Fruit fly (Drosophila melanogaster): ENCODE results near the gene Tmem43.

The Tmem43 gene

dm6 chr3L:7947880-7948286 is 33.0 kb upstream of the Tmem43 start, which contains the start of gene exex (continued):
- no peak for TF ChIP-seq gce (GFP tag; IDR thresholded peaks at IDR 0.05)
- TF ChIP-seq sisA (GFP tag; IDR thresholded peaks at IDR 0.05): no peak
- no peak for TF ChIP-seq sob (GFP tag; IDR thresholded peaks at IDR 0.05)
- TF ChIP-seq al (GFP tag; IDR thresholded peaks at IDR 0.05): no peak
- TF ChIP-seq B-H2 (GFP tag; optimal IDR thresholded peaks at IDR 0.05): no peak
- TF ChIP-seq dimm (GFP tag; IDR thresholded peaks at IDR 0.05): no peak
- no peak for TF ChIP-seq Ssrp (tag; optimal IDR thresholded peaks at IDR 0.05)
- no peak for TF ChIP-seq CG6272 (GFP tag; IDR thresholded peaks at IDR 0.05)
- 0 out of 3 replicates have a peak, but pooled peaks have one; percentile 17 for TF ChIP-seq CG6791 (GFP tag; IDR thresholded peaks at IDR 0.05; ENCODE audit: partially characterized antibody)
- no peak for TF ChIP-seq crp (GFP tag; optimal IDR thresholded peaks at IDR 0.05)
- no peak for TF ChIP-seq Dbx (GFP tag; IDR thresholded peaks at IDR 0.05)
- no peak for TF ChIP-seq ems (GFP tag; optimal IDR thresholded peaks at IDR 0.05)
- TF ChIP-seq lab (GFP tag; optimal IDR thresholded peaks at IDR 0.05): peak; percentile 18
- no peak for TF ChIP-seq CG7372 (GFP tag; IDR thresholded peaks at IDR 0.05)
- TF ChIP-seq Poxn (GFP tag; IDR thresholded peaks at IDR 0.05): no peak
- no peak for TF ChIP-seq knrl (GFP tag; IDR thresholded peaks at IDR 0.05; ENCODE audit: partially characterized antibody)
- no peak for TF ChIP-seq disco-r (GFP tag; optimal IDR thresholded peaks at IDR 0.05)
- no peak; the same call in 2 of the 3 replicates for TF ChIP-seq sr (GFP tag; IDR thresholded peaks at IDR 0.05)
- no peak for TF ChIP-seq ssp (GFP tag; IDR thresholded peaks at IDR 0.05)
- TF ChIP-seq pho (GFP tag; optimal IDR thresholded peaks at IDR 0.05): no peak
- no peak for TF ChIP-seq CG14441 (GFP tag; IDR thresholded peaks at IDR 0.05)
- TF ChIP-seq Mes4 (GFP tag; optimal IDR thresholded peaks at IDR 0.05): no peak
- no peak for TF ChIP-seq lbe (GFP tag; optimal IDR thresholded peaks at IDR 0.05)
- 0 out of 3 replicates have a peak, but pooled peaks have one; percentile 13 for TF ChIP-seq Opbp (GFP tag; IDR thresholded peaks at IDR 0.05; ENCODE audit: partially characterized antibody)
- TF ChIP-seq abd-A (tag; optimal IDR thresholded peaks at IDR 0.05): peak; percentile 60
- TF ChIP-seq ac (GFP tag; optimal IDR thresholded peaks at IDR 0.05): no peak
- TF ChIP-seq CG4854 (GFP tag; optimal IDR thresholded peaks at IDR 0.05): no peak
- TF ChIP-seq nerfin-2 (GFP tag; IDR thresholded peaks at IDR 0.05; ENCODE audit: partially characterized antibody): no peak
- no peak for TF ChIP-seq CG3847 (GFP tag; IDR thresholded peaks at IDR 0.05)
- TF ChIP-seq croc (GFP tag; conservative IDR thresholded peaks at IDR 0.05): no peak
- no peak for TF ChIP-seq CG17612 (GFP tag; IDR thresholded peaks at IDR 0.05)
- TF ChIP-seq CG4730 (GFP tag; IDR thresholded peaks at IDR 0.05): no peak
- no peak for TF ChIP-seq MESR4 (GFP tag; optimal IDR thresholded peaks at IDR 0.05)
- no peak for TF ChIP-seq CG8089 (GFP tag; optimal IDR thresholded peaks at IDR 0.05)
- TF ChIP-seq Adf1 (GFP tag; IDR thresholded peaks at IDR 0.05): peak; percentile 67
- no peak for TF ChIP-seq CG1024 (GFP tag; IDR thresholded peaks at IDR 0.05)
- TF ChIP-seq pb (GFP tag; optimal IDR thresholded peaks at IDR 0.05): no peak
- no peak for TF ChIP-seq hkb (optimal IDR thresholded peaks at IDR 0.05)
- peak; percentile 32; the same call in 1 of the 2 replicates for TF ChIP-seq hkb (GFP tag; IDR thresholded peaks at IDR 0.05)
- TF ChIP-seq D19B (GFP tag; optimal IDR thresholded peaks at IDR 0.05): no peak
- no peak for TF ChIP-seq C15 (GFP tag; IDR thresholded peaks at IDR 0.05)
- TF ChIP-seq ase (GFP tag; IDR thresholded peaks at IDR 0.05): no peak
- TF ChIP-seq Max (GFP tag; optimal IDR thresholded peaks at IDR 0.05): no peak
- peak; percentile 81 for TF ChIP-seq seq (GFP tag; IDR thresholded peaks at IDR 0.05)
- TF ChIP-seq CG13123 (GFP tag; optimal IDR thresholded peaks at IDR 0.05): no peak
- no peak for TF ChIP-seq CG4424 (GFP tag; optimal IDR thresholded peaks at IDR 0.05)
- no peak for TF ChIP-seq CG13894 (tag; optimal IDR thresholded peaks at IDR 0.05)
- TF ChIP-seq CG8388 (GFP tag; optimal IDR thresholded peaks at IDR 0.05): no peak
- no peak for TF ChIP-seq Kr (GFP tag; optimal IDR thresholded peaks at IDR 0.05)
- no peak for TF ChIP-seq CG10979 (tag; optimal IDR thresholded peaks at IDR 0.05)
- TF ChIP-seq Xrp1 (GFP tag; IDR thresholded peaks at IDR 0.05): no peak
- no peak for TF ChIP-seq NFAT (GFP tag; IDR thresholded peaks at IDR 0.05)
- no peak for TF ChIP-seq Blimp-1 (GFP tag; optimal IDR thresholded peaks at IDR 0.05)
